Worm (Caenorhabditis elegans): ENCODE results near the gene srbc-41.
A peak's percentile ranks its signal among the peaks of the same experiment; 100 is the strongest.

DNA sequence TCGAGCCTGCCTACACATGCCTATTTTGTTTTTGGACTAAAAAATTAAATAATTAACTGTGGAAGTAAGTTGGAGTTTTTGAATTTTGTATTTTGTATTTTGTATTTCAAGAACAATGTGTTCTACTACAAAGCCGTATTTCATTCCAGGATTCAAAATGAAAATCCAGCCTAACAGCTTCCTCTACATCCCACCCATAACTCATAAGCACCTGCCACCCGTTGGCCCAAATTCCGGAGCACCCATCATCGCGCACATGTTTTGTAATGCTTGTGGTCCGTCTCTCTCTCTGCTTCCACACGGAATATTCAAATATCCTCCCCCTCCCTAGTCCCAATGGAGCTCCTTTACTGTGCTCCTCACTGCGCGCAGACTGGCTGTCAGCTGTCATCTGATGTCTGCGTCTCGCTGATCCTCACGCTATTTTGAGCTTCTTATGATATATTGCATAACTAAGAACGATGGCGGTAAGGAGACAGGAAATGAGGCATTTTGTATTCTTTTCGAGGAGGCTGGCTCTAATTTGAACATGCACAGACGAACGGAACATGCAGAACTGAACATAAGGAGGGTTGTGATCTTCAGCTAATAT is 39.0 kb downstream of the srbc-41 start:
- TF ChIP-seq F13C5.2 (tag; optimal IDR thresholded peaks at IDR 0.05) (no peak), ceh-36 (tag; optimal IDR thresholded peaks at IDR 0.05) (peak; percentile 22), ceh-13 (GFP tag; optimal IDR thresholded peaks at IDR 0.05) (no peak), ama-1 (optimal IDR thresholded peaks at IDR 0.05) (no peak), sea-1 (GFP tag; conservative IDR thresholded peaks at IDR 0.05) (no peak), hmg-4 (GFP tag; optimal IDR thresholded peaks at IDR 0.05) (no peak), scrt-1 (GFP tag; IDR thresholded peaks at IDR 0.05) (no peak), pes-1 (GFP tag; IDR thresholded peaks at IDR 0.05) (no peak), hmbx-1 (tag; optimal IDR thresholded peaks at IDR 0.05) (no peak), flt-1 (GFP tag; IDR thresholded peaks at IDR 0.05) (no peak), hnd-1 (tag; optimal IDR thresholded peaks at IDR 0.05) (no peak), ets-7 (tag; optimal IDR thresholded peaks at IDR 0.05) (no peak), tbx-11 (GFP tag; IDR thresholded peaks at IDR 0.05) (no peak), B0310.2 (tag; optimal IDR thresholded peaks at IDR 0.05) (no peak)

Measured in whole organism, early embryonic.